Worm (Caenorhabditis elegans): ENCODE measurements around the gene ZC132.11.

ce11 chrV:4248359-4248758, 50.1 kb downstream of the ZC132.11 start:
- TF ChIP-seq Y53F4B.3 (GFP tag; IDR thresholded peaks at IDR 0.05) (no peak), ccch-3 (GFP tag; optimal IDR thresholded peaks at IDR 0.05) (no peak)

Data from whole organism, young adult.